Worm (Caenorhabditis elegans) whole organism, late embryonic: ENCODE results near the gene daf-10.
A peak's percentile ranks its signal among the peaks of the same experiment; 100 is the strongest.

Source experiments
- C38D4.7 ChIP-seq: fragments of 200-800 bp; sonication (Bioruptor generic); optimal IDR thresholded peaks from 2 replicates; lab custom pipeline; 2018; ENCODE audit warnings: mild to moderate bottlenecking, missing genetic modification characterization, moderate library complexity, missing compliant biosample characterization
- K02D7.2 ChIP-seq: sonication (generic microtip); optimal IDR thresholded peaks from 2 replicates; lab custom pipeline; 2017; ENCODE audit warnings: mild to moderate bottlenecking, missing genetic modification characterization, missing compliant biosample characterization
- T23F11.4 ChIP-seq: fragments of 200-800 bp; sonication (Bioruptor generic); optimal IDR thresholded peaks from 2 replicates; lab custom pipeline; 2018; ENCODE audit warnings: mild to moderate bottlenecking, missing genetic modification characterization, missing compliant biosample characterization
- ama-1 ChIP-seq: fragments of 150-350 bp; optimal IDR thresholded peaks from 2 replicates; lab custom pipeline; 2014
- ceh-14 ChIP-seq: sonication (generic microtip); optimal IDR thresholded peaks from 2 replicates; lab custom pipeline; 2016; ENCODE audit warnings: missing genotype, missing genetic modification characterization, missing compliant biosample characterization
- ceh-19 ChIP-seq: fragments of 200-800 bp; sonication (Bioruptor generic); optimal IDR thresholded peaks from 2 replicates; lab custom pipeline; 2018; ENCODE audit warnings: mild to moderate bottlenecking, missing genetic modification characterization, missing compliant biosample characterization
- ceh-2 ChIP-seq: sonication (generic microtip); optimal IDR thresholded peaks from 2 replicates; lab custom pipeline; 2016; ENCODE audit warnings: missing genotype, missing genetic modification characterization, missing compliant biosample characterization
- ceh-22 ChIP-seq: sonication (generic microtip); optimal IDR thresholded peaks from 2 replicates; lab custom pipeline; 2017; ENCODE audit warnings: missing biosample characterization, missing genetic modification characterization
- ceh-24 ChIP-seq: sonication (generic microtip); optimal IDR thresholded peaks from 2 replicates; lab custom pipeline; 2016; ENCODE audit warnings: mild to moderate bottlenecking, missing genetic modification characterization, missing compliant biosample characterization
- ceh-30 ChIP-seq: fragments of 150-350 bp; optimal IDR thresholded peaks from 2 replicates; lab custom pipeline; 2014; ENCODE audit warnings: missing biosample characterization, missing genetic modification characterization
- ceh-34 ChIP-seq: sonication (generic microtip); optimal IDR thresholded peaks from 2 replicates; lab custom pipeline; 2016; ENCODE audit warnings: mild to moderate bottlenecking, missing genetic modification characterization, missing compliant biosample characterization
- ceh-45 ChIP-seq: fragments of 200-800 bp; sonication (Bioruptor generic); IDR thresholded peaks from 2 replicates; pipeline ENCODE4 v1.3.6; 2022; ENCODE audit warnings: missing genetic modification reagents, missing genetic modification characterization, missing compliant biosample characterization
- ceh-48 ChIP-seq: sonication (generic microtip); optimal IDR thresholded peaks from 2 replicates; lab custom pipeline; 2016; ENCODE audit warnings: missing genetic modification characterization, inconsistent platforms, missing compliant biosample characterization
- ceh-6 ChIP-seq: fragments of 200-800 bp; sonication (Bioruptor generic); optimal IDR thresholded peaks from 2 replicates; lab custom pipeline; 2018; ENCODE audit warnings: mild to moderate bottlenecking, missing genetic modification characterization, missing compliant biosample characterization
- che-1 ChIP-seq: sonication (generic microtip); optimal IDR thresholded peaks from 2 replicates; lab custom pipeline; 2016; ENCODE audit warnings: mild to moderate bottlenecking, missing genetic modification characterization, missing compliant biosample characterization
- dve-1 ChIP-seq: sonication (generic microtip); optimal IDR thresholded peaks from 2 replicates; lab custom pipeline; 2017; ENCODE audit warnings: antibody characterized with exemption, mild to moderate bottlenecking, missing genetic modification characterization, missing compliant biosample characterization
- elt-2 ChIP-seq: sonication (generic microtip); optimal IDR thresholded peaks from 2 replicates; lab custom pipeline; 2016; ENCODE audit warnings: missing genetic modification reagents, missing genetic modification characterization, missing compliant biosample characterization
- elt-4 ChIP-seq: sonication (generic microtip); optimal IDR thresholded peaks from 2 replicates; lab custom pipeline; 2016; ENCODE audit warnings: missing genetic modification characterization, missing compliant biosample characterization
- ets-4 ChIP-seq: sonication (generic microtip); optimal IDR thresholded peaks from 2 replicates; lab custom pipeline; 2016; ENCODE audit warnings: missing genetic modification characterization, missing compliant biosample characterization
- eyg-1 ChIP-seq: sonication (generic microtip); optimal IDR thresholded peaks from 2 replicates; lab custom pipeline; 2016; ENCODE audit warnings: missing genotype, missing genetic modification characterization, missing compliant biosample characterization
- fax-1 ChIP-seq: sonication (generic microtip); optimal IDR thresholded peaks from 2 replicates; lab custom pipeline; 2016; ENCODE audit warnings: missing genotype, missing genetic modification characterization, missing compliant biosample characterization
- fkh-10 ChIP-seq: fragments of 150-350 bp; optimal IDR thresholded peaks from 2 replicates; lab custom pipeline; 2014; ENCODE audit warnings: missing biosample characterization, missing genetic modification reagents, missing genetic modification characterization
- fkh-6 ChIP-seq: sonication (generic microtip); optimal IDR thresholded peaks from 2 replicates; lab custom pipeline; 2016; ENCODE audit warnings: missing genetic modification characterization, missing compliant biosample characterization
- gmeb-2 ChIP-seq: sonication (generic microtip); optimal IDR thresholded peaks from 2 replicates; lab custom pipeline; 2016; ENCODE audit warnings: missing genetic modification characterization, inconsistent platforms, missing compliant biosample characterization
- hlh-13 ChIP-seq: fragments of 200-800 bp; sonication (Bioruptor generic); optimal IDR thresholded peaks from 2 replicates; lab custom pipeline; 2018; ENCODE audit warnings: mild to moderate bottlenecking, missing genetic modification characterization, missing compliant biosample characterization
- hlh-15 ChIP-seq: sonication (generic microtip); optimal IDR thresholded peaks from 2 replicates; lab custom pipeline; 2016; ENCODE audit warnings: missing genetic modification characterization, missing compliant biosample characterization
- hlh-8 ChIP-seq: sonication (generic microtip); optimal IDR thresholded peaks from 2 replicates; lab custom pipeline; 2016; ENCODE audit warnings: missing genotype, missing genetic modification characterization, missing compliant biosample characterization
- lim-6 ChIP-seq: sonication (generic microtip); optimal IDR thresholded peaks from 2 replicates; lab custom pipeline; 2016; ENCODE audit warnings: missing genetic modification characterization, missing compliant biosample characterization
- lin-11 ChIP-seq: fragments of 200-800 bp; sonication (Bioruptor generic); optimal IDR thresholded peaks from 2 replicates; lab custom pipeline; 2018; ENCODE audit warnings: mild to moderate bottlenecking, missing genetic modification characterization, missing compliant biosample characterization
- madf-2 ChIP-seq: sonication (generic microtip); optimal IDR thresholded peaks from 2 replicates; lab custom pipeline; 2017; ENCODE audit warnings: missing genetic modification characterization, missing compliant biosample characterization
- mec-3 ChIP-seq: sonication (generic microtip); optimal IDR thresholded peaks from 2 replicates; lab custom pipeline; 2016; ENCODE audit warnings: borderline replicate concordance, missing genetic modification characterization, missing compliant biosample characterization
- nfya-1 ChIP-seq: sonication (generic microtip); optimal IDR thresholded peaks from 2 replicates; lab custom pipeline; 2017; ENCODE audit warnings: missing genetic modification characterization, mild to moderate bottlenecking, missing compliant biosample characterization, antibody characterized with exemption, moderate library complexity
- npax-4 ChIP-seq: sonication (generic microtip); optimal IDR thresholded peaks from 2 replicates; lab custom pipeline; 2016; ENCODE audit warnings: missing genetic modification characterization, missing compliant biosample characterization
- odd-2 ChIP-seq: sonication (generic microtip); optimal IDR thresholded peaks from 2 replicates; lab custom pipeline; 2017; ENCODE audit warnings: antibody characterized with exemption, mild to moderate bottlenecking, missing genetic modification characterization, missing compliant biosample characterization
- pag-3 ChIP-seq: sonication (generic microtip); optimal IDR thresholded peaks from 2 replicates; lab custom pipeline; 2016; ENCODE audit warnings: missing compliant biosample characterization, missing genetic modification characterization, borderline replicate concordance
- pat-9 ChIP-seq: fragments of 200-800 bp; sonication (Bioruptor generic); optimal IDR thresholded peaks from 2 replicates; lab custom pipeline; 2018; ENCODE audit warnings: mild to moderate bottlenecking, missing genetic modification characterization, moderate library complexity, missing compliant biosample characterization
- pax-1 ChIP-seq: fragments of 150-350 bp; optimal IDR thresholded peaks from 2 replicates; lab custom pipeline; 2014; ENCODE audit warnings: missing biosample characterization, missing genetic modification characterization
- pqm-1 ChIP-seq: sonication (generic microtip); optimal IDR thresholded peaks from 2 replicates; lab custom pipeline; 2016; ENCODE audit warnings: missing genetic modification characterization, missing compliant biosample characterization
- pros-1 ChIP-seq: fragments of 150-350 bp; optimal IDR thresholded peaks from 2 replicates; lab custom pipeline; 2014; ENCODE audit warnings: missing biosample characterization, missing genetic modification reagents, missing genetic modification characterization
- rnt-1 ChIP-seq: sonication (generic microtip); optimal IDR thresholded peaks from 2 replicates; lab custom pipeline; 2016; ENCODE audit warnings: missing genetic modification characterization, missing compliant biosample characterization
- sdc-2 ChIP-seq: sonication (generic microtip); optimal IDR thresholded peaks from 2 replicates; lab custom pipeline; 2016; ENCODE audit warnings: missing genotype, missing genetic modification characterization, missing compliant biosample characterization
- sox-4 ChIP-seq: sonication (generic microtip); optimal IDR thresholded peaks from 2 replicates; lab custom pipeline; 2017; ENCODE audit warnings: mild to moderate bottlenecking, missing genetic modification characterization, inconsistent platforms, missing compliant biosample characterization
- ttx-3 ChIP-seq: sonication (generic microtip); optimal IDR thresholded peaks from 2 replicates; lab custom pipeline; 2016; ENCODE audit warnings: missing genetic modification reagents, missing genetic modification characterization, missing compliant biosample characterization
- unc-42 ChIP-seq: sonication (generic microtip); optimal IDR thresholded peaks from 2 replicates; lab custom pipeline; 2016; ENCODE audit warnings: missing genotype, missing genetic modification characterization, missing compliant biosample characterization
- unc-55 ChIP-seq: sonication (generic microtip); optimal IDR thresholded peaks from 2 replicates; lab custom pipeline; 2017; ENCODE audit warnings: missing biosample characterization, missing genetic modification reagents, missing genetic modification characterization
- zip-5 ChIP-seq: sonication (generic microtip); optimal IDR thresholded peaks from 2 replicates; lab custom pipeline; 2016; ENCODE audit warnings: missing genetic modification characterization, missing compliant biosample characterization
- ztf-16 ChIP-seq: sonication (generic microtip); optimal IDR thresholded peaks from 2 replicates; lab custom pipeline; 2017; ENCODE audit warnings: missing genetic modification characterization, missing compliant biosample characterization

daf-10 gene

DNA sequence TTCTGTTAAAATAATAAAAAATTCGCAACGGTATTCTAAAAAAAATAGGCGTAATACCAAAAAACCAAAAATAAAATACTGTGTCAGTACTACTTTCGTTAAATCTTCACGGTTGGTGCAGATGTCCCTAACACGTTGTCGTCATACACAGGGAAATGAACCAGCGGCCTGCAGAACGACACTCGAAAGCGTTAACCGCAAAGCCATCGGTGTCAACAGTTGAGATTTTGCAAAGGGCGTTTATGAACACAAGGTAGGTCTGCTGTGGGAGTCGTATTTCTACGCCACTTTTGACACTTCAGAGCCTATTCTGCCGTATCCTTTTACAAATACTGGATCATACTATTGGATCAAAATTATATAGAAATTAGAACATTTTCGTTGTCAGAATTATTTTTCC lies 45.2 kb upstream of the daf-10 start (continued):
- TF ChIP-seq ceh-24 (tag; lab: Kevin White, UChicago): peak; percentile 65
- peak; percentile 92 for TF ChIP-seq pat-9 (tag; lab: Kevin White, UChicago)
- TF ChIP-seq unc-42 (tag; lab: Kevin White, UChicago): peak; percentile 48
- TF ChIP-seq ceh-48: peak; percentile 84
- no peak for TF ChIP-seq ceh-22 (tag; lab: Kevin White, UChicago)
- peak; percentile 94 for TF ChIP-seq ttx-3
- TF ChIP-seq ceh-6: peak; percentile 96
- peak; percentile 75 for TF ChIP-seq ceh-30 (tag; lab: Kevin White, UChicago)
- TF ChIP-seq odd-2 (tag; lab: Kevin White, UChicago): peak; percentile 55
- peak; percentile 86 for TF ChIP-seq hlh-15
- TF ChIP-seq npax-4 (tag; lab: Kevin White, UChicago): peak; percentile 83
- peak; percentile 13 for TF ChIP-seq lim-6
- TF ChIP-seq madf-2 (tag; lab: Kevin White, UChicago): peak; percentile 89
- peak; percentile 77 for TF ChIP-seq zip-5 (tag; lab: Kevin White, UChicago)
- peak; percentile 84 for TF ChIP-seq ceh-2
- peak; percentile 72 for TF ChIP-seq pqm-1 (tag; lab: Kevin White, UChicago)
- TF ChIP-seq elt-2 (tag; lab: Kevin White, UChicago): peak; percentile 96
- peak; percentile 88 for TF ChIP-seq ceh-45 (GFP tag; lab: Robert Waterston, UW)
- TF ChIP-seq unc-55 (GFP tag; lab: Kevin White, UChicago): peak; percentile 42
- peak; percentile 61 for TF ChIP-seq mec-3
- TF ChIP-seq ets-4 (tag; lab: Kevin White, UChicago): peak; percentile 36
- peak; percentile 56 for TF ChIP-seq pag-3 (tag; lab: Kevin White, UChicago)
- peak; percentile 83 for TF ChIP-seq hlh-8
- TF ChIP-seq rnt-1 (tag; lab: Kevin White, UChicago): peak; percentile 96
- peak; percentile 93 for TF ChIP-seq gmeb-2 (tag; lab: Kevin White, UChicago)
- peak; percentile 61 for TF ChIP-seq nfya-1 (tag; lab: Kevin White, UChicago)
- no peak for TF ChIP-seq pax-1 (tag; lab: Kevin White, UChicago)
- TF ChIP-seq lin-11 (tag; lab: Kevin White, UChicago): peak; percentile 88
- TF ChIP-seq pros-1 (tag; lab: Kevin White, UChicago): no peak
- TF ChIP-seq fax-1: peak; percentile 85
- peak; percentile 85 for TF ChIP-seq K02D7.2 (tag; lab: Kevin White, UChicago)
- TF ChIP-seq eyg-1 (tag; lab: Kevin White, UChicago): peak; percentile 92
- peak; percentile 91 for TF ChIP-seq C38D4.7 (GFP tag; lab: Kevin White, UChicago)
- peak; percentile 81 for TF ChIP-seq sdc-2
- peak; percentile 91 for TF ChIP-seq fkh-6 (tag; lab: Kevin White, UChicago)
- peak; percentile 92 for TF ChIP-seq hlh-13
- peak; percentile 94 for TF ChIP-seq T23F11.4 (GFP tag; lab: Kevin White, UChicago)
- TF ChIP-seq che-1 (tag; lab: Kevin White, UChicago): peak; percentile 94
- peak; percentile 78 for TF ChIP-seq ceh-14 (tag; lab: Kevin White, UChicago)
- peak; percentile 79 for TF ChIP-seq dve-1 (tag; lab: Kevin White, UChicago)

- TF ChIP-seq ceh-30 (tag; lab: Kevin White, UChicago): no peak
- TF ChIP-seq fax-1: no peak
- no peak for TF ChIP-seq pqm-1 (tag; lab: Kevin White, UChicago)
- no peak for TF ChIP-seq sox-4 (tag; lab: Kevin White, UChicago)
- TF ChIP-seq ztf-16: no peak
- TF ChIP-seq ceh-34: no peak
- TF ChIP-seq elt-4 (tag; lab: Kevin White, UChicago): no peak
- TF ChIP-seq unc-55 (GFP tag; lab: Kevin White, UChicago): no peak
- no peak for TF ChIP-seq ama-1 (lab: Kevin White, UChicago)
- TF ChIP-seq pag-3 (tag; lab: Kevin White, UChicago): no peak
- TF ChIP-seq pros-1 (tag; lab: Kevin White, UChicago): no peak
- TF ChIP-seq ceh-19 (GFP tag; lab: Kevin White, UChicago): no peak
- no peak for TF ChIP-seq ceh-22 (tag; lab: Kevin White, UChicago)
- TF ChIP-seq pat-9 (tag; lab: Kevin White, UChicago): no peak
- TF ChIP-seq fkh-10: no peak
Observed at ce11 chrIV:9184547-9184946, 38.5 kb upstream of the daf-10 start, which contains the start of gene C07C7.1. C07C7.1 (plus strand) TSS chrIV:9184847.
